Worm (Caenorhabditis elegans) whole organism, early embryonic: Measurements from ENCODE around the gene F40F8.11.

Experiments
- F13C5.2 ChIP-seq: sonication (generic microtip); optimal IDR thresholded peaks from 2 replicates; lab custom pipeline; 2017; ENCODE audit warnings: mild to moderate bottlenecking, missing genetic modification characterization, inconsistent platforms, missing compliant biosample characterization
- aly-1 ChIP-seq: sonication (generic microtip); optimal IDR thresholded peaks from 2 replicates; lab custom pipeline; 2016; ENCODE audit warnings: missing genetic modification characterization, missing compliant biosample characterization
- ama-1 ChIP-seq: fragments of 150-350 bp; optimal IDR thresholded peaks from 2 replicates; lab custom pipeline; 2014
- ceh-13 ChIP-seq: fragments of 200-800 bp; sonication (Bioruptor generic); optimal IDR thresholded peaks from 2 replicates; lab custom pipeline; 2018; ENCODE audit warnings: mild to moderate bottlenecking, missing genetic modification characterization, missing compliant biosample characterization
- flt-1 ChIP-seq: fragments of 200-800 bp; sonication (Bioruptor generic); IDR thresholded peaks from 2 replicates; pipeline ENCODE4 v1.3.6; 2022; ENCODE audit warnings: missing genetic modification characterization, missing compliant biosample characterization
- hnd-1 ChIP-seq: sonication (generic microtip); optimal IDR thresholded peaks from 2 replicates; lab custom pipeline; 2016; ENCODE audit warnings: missing genetic modification characterization, missing compliant biosample characterization
- scrt-1 ChIP-seq: fragments of 200-800 bp; sonication (Bioruptor generic); IDR thresholded peaks from 2 replicates; pipeline ENCODE4 v1.3.6; 2022; ENCODE audit warnings: missing genetic modification characterization, missing compliant biosample characterization
- sea-1 ChIP-seq: fragments of 200-800 bp; sonication (Bioruptor generic); conservative IDR thresholded peaks from 2 replicates; pipeline ENCODE4 v1.3.6; 2022; ENCODE audit warnings: missing genetic modification characterization, missing compliant biosample characterization
- tbx-11 ChIP-seq: fragments of 200-800 bp; sonication (Bioruptor generic); IDR thresholded peaks from 2 replicates; pipeline ENCODE4 v1.3.6; 2022; ENCODE audit warnings: missing genetic modification characterization, missing compliant biosample characterization
- tbx-37 ChIP-seq: fragments of 200-800 bp; sonication (Bioruptor generic); conservative IDR thresholded peaks from 2 replicates; pipeline ENCODE4 v1.3.6; 2022; ENCODE audit warnings: missing genetic modification reagents, missing genetic modification characterization, missing compliant biosample characterization

- TF ChIP-seq sea-1 = no peak
- no peak for TF ChIP-seq ceh-13 (GFP tag; lab: Kevin White, UChicago)
- no peak for TF ChIP-seq hnd-1 (tag; lab: Kevin White, UChicago)
- TF ChIP-seq tbx-11 (GFP tag; lab: Robert Waterston, UW) = no peak
- no peak for TF ChIP-seq ama-1 (lab: Kevin White, UChicago)
- no peak for TF ChIP-seq scrt-1 (GFP tag; lab: Robert Waterston, UW)
- TF ChIP-seq flt-1 (GFP tag; lab: Robert Waterston, UW) = no peak
- TF ChIP-seq aly-1 = no peak
- no peak for TF ChIP-seq tbx-37 (GFP tag; lab: Robert Waterston, UW)
- TF ChIP-seq F13C5.2 = peak; percentile 29
Observed at ce11 chrII:11126312-11127000, 5.9 kb downstream of the F40F8.11 start, which contains the start of the genes rps-9 and lsm-1.
